Worm (Caenorhabditis elegans) whole organism, L1 larva: ENCODE results near the gene srx-105.

ENCODE experiments used
- C34B4.2 ChIP-seq: sonication (generic microtip); optimal IDR thresholded peaks from 2 replicates; lab custom pipeline; 2017; ENCODE audit warnings: mild to moderate bottlenecking, missing genetic modification characterization, missing compliant biosample characterization
- F16B12.6 ChIP-seq: fragments of 150-350 bp; optimal IDR thresholded peaks from 2 replicates; lab custom pipeline; 2014; ENCODE audit warnings: missing biosample characterization, missing genetic modification characterization
- Y116A8C.19 ChIP-seq: sonication (generic microtip); optimal IDR thresholded peaks from 2 replicates; lab custom pipeline; 2016; ENCODE audit warnings: missing compliant biosample characterization, missing genetic modification characterization, borderline replicate concordance
- aha-1 ChIP-seq: fragments of 150-350 bp; optimal IDR thresholded peaks from 2 replicates; lab custom pipeline; 2014; ENCODE audit warnings: missing biosample characterization, missing genetic modification characterization
- aly-2 ChIP-seq: fragments of 150-350 bp; optimal IDR thresholded peaks from 2 replicates; lab custom pipeline; 2014; ENCODE audit warnings: missing biosample characterization, missing genetic modification characterization
- ces-1 ChIP-seq: fragments of 150-350 bp; optimal IDR thresholded peaks from 2 replicates; lab custom pipeline; 2014; ENCODE audit warnings: missing biosample characterization, missing genetic modification reagents, missing genetic modification characterization
- dpl-1 ChIP-seq, 3 experiments: fragments of 150-350 bp in 2 of 3; sonication (generic microtip) in 1 of 3; optimal IDR thresholded peaks; 2 replicates each; lab custom pipeline; 2014 to 2017; ENCODE audit warnings: missing biosample characterization in 3 of 3, missing genetic modification characterization in 3 of 3, missing genetic modification reagents in 3 of 3
- efl-1 ChIP-seq, 4 experiments: fragments of 150-350 bp; optimal IDR thresholded peaks in 3 of 4; peaks in 1 of 4; 1 replicate in 1 of 4; 2 replicates in 3 of 4; lab custom pipeline; 2014; ENCODE audit warnings: missing biosample characterization in 2 of 4, missing genetic modification characterization in 2 of 4, missing genetic modification reagents in 2 of 4
- efl-3 ChIP-seq: fragments of 200-800 bp; sonication (Bioruptor generic); optimal IDR thresholded peaks from 2 replicates; lab custom pipeline; 2018; ENCODE audit warnings: mild to moderate bottlenecking, missing genetic modification characterization, missing compliant biosample characterization
- egl-27 ChIP-seq, 2 experiments: fragments of 150-350 bp in 1 of 2; sonication (generic microtip); optimal IDR thresholded peaks; 3 replicates each; lab custom pipeline; 2017 to 2018; ENCODE audit warnings: missing biosample characterization in 2 of 2, missing genetic modification characterization in 2 of 2, missing genetic modification reagents in 2 of 2
- elt-2 ChIP-seq: sonication (generic microtip); optimal IDR thresholded peaks from 2 replicates; lab custom pipeline; 2016; ENCODE audit warnings: missing genetic modification characterization, mild to moderate bottlenecking, inconsistent platforms, missing compliant biosample characterization, missing genetic modification reagents
- elt-3 ChIP-seq, 6 experiments: fragments of 150-350 bp in 1 of 6; sonication (generic microtip); optimal IDR thresholded peaks; 2 replicates each; lab custom pipeline; 2017 to 2018; ENCODE audit warnings: missing biosample characterization in 6 of 6, missing genetic modification characterization in 6 of 6, inconsistent platforms in 1 of 6
- ets-5 ChIP-seq: fragments of 200-800 bp; sonication (Bioruptor generic); IDR thresholded peaks from 2 replicates; pipeline ENCODE4 v1.3.6; 2022; ENCODE audit warnings: missing genetic modification characterization, missing compliant biosample characterization
- fkh-4 ChIP-seq: sonication (generic microtip); optimal IDR thresholded peaks from 2 replicates; lab custom pipeline; 2016; ENCODE audit warnings: missing compliant biosample characterization, missing genetic modification characterization, borderline replicate concordance
- fos-1 ChIP-seq: fragments of 150-350 bp; optimal IDR thresholded peaks from 2 replicates; lab custom pipeline; 2014; ENCODE audit warnings: missing biosample characterization, missing genetic modification characterization
- hlh-17 ChIP-seq: fragments of 200-800 bp; sonication (Bioruptor generic); optimal IDR thresholded peaks from 2 replicates; lab custom pipeline; 2018; ENCODE audit warnings: missing genetic modification characterization, mild to moderate bottlenecking, missing compliant biosample characterization, moderate library complexity, borderline replicate concordance
- hlh-4 ChIP-seq: sonication (generic microtip); optimal IDR thresholded peaks from 2 replicates; lab custom pipeline; 2016; ENCODE audit warnings: mild to moderate bottlenecking, missing genetic modification characterization, missing compliant biosample characterization
- hpl-2 ChIP-seq: fragments of 150-350 bp; optimal IDR thresholded peaks from 2 replicates; lab custom pipeline; 2014; ENCODE audit warnings: missing biosample characterization, missing genetic modification reagents, missing genetic modification characterization
- isw-1 ChIP-seq: fragments of 200-800 bp; sonication (Bioruptor generic); IDR thresholded peaks from 2 replicates; pipeline ENCODE4 v1.3.6; 2022; ENCODE audit warnings: missing genetic modification characterization, missing compliant biosample characterization
- lin-14 ChIP-seq: fragments of 200-800 bp; sonication (Bioruptor generic); optimal IDR thresholded peaks from 2 replicates; lab custom pipeline; 2018; ENCODE audit warnings: mild to moderate bottlenecking, missing genetic modification characterization, moderate library complexity, missing compliant biosample characterization
- lin-35 ChIP-seq, 2 experiments: fragments of 150-350 bp; optimal IDR thresholded peaks; 2 replicates each; lab custom pipeline; 2014; ENCODE audit warnings: missing biosample characterization in 2 of 2, missing genetic modification characterization in 2 of 2, missing genetic modification reagents in 2 of 2
- mab-9 ChIP-seq: fragments of 200-800 bp; sonication (Bioruptor generic); IDR thresholded peaks from 2 replicates; pipeline ENCODE4 v1.3.6; 2022; ENCODE audit warnings: missing genetic modification reagents, missing genetic modification characterization, missing compliant biosample characterization
- mdl-1 ChIP-seq, 2 experiments: fragments of 150-350 bp; optimal IDR thresholded peaks; 2 replicates each; lab custom pipeline; 2014 to 2017; ENCODE audit warnings: missing biosample characterization in 2 of 2, missing genetic modification characterization in 2 of 2, inconsistent platforms in 1 of 2
- mef-2 ChIP-seq: fragments of 150-350 bp; optimal IDR thresholded peaks from 2 replicates; lab custom pipeline; 2014; ENCODE audit warnings: missing biosample characterization, missing genetic modification characterization
- nhr-11 ChIP-seq: fragments of 150-350 bp; optimal IDR thresholded peaks from 2 replicates; lab custom pipeline; 2014; ENCODE audit warnings: missing biosample characterization, missing genetic modification characterization
- nhr-19 ChIP-seq: fragments of 200-800 bp; sonication (Bioruptor generic); conservative IDR thresholded peaks from 2 replicates; pipeline ENCODE4 v1.3.6; 2022; ENCODE audit warnings: missing genetic modification characterization, missing compliant biosample characterization
- nhr-20 ChIP-seq: sonication (generic microtip); optimal IDR thresholded peaks from 2 replicates; lab custom pipeline; 2016; ENCODE audit warnings: mild to moderate bottlenecking, missing genetic modification characterization, missing compliant biosample characterization
- nhr-237 ChIP-seq: fragments of 150-350 bp; optimal IDR thresholded peaks from 2 replicates; lab custom pipeline; 2014; ENCODE audit warnings: missing biosample characterization, missing genetic modification characterization
- nhr-85 ChIP-seq: sonication (generic microtip); peaks from one replicate; lab custom pipeline; 2016; ENCODE audit warnings: missing genetic modification characterization, inconsistent platforms, missing compliant biosample characterization
- nhr-90 ChIP-seq: sonication (generic microtip); optimal IDR thresholded peaks from 2 replicates; lab custom pipeline; 2016; ENCODE audit warnings: mild to moderate bottlenecking, missing genetic modification characterization, missing compliant biosample characterization; ENCODE audit not compliant: poor library complexity
- pax-3 ChIP-seq: fragments of 200-800 bp; sonication (Bioruptor generic); optimal IDR thresholded peaks from 2 replicates; lab custom pipeline; 2018; ENCODE audit warnings: mild to moderate bottlenecking, missing genetic modification characterization, moderate library complexity, missing compliant biosample characterization
- pqm-1 ChIP-seq: sonication (generic microtip); optimal IDR thresholded peaks from 3 replicates; lab custom pipeline; 2017; ENCODE audit warnings: missing biosample characterization, missing genetic modification characterization
- snpc-4 ChIP-seq: fragments of 150-350 bp; optimal IDR thresholded peaks from 2 replicates; lab custom pipeline; 2014; ENCODE audit warnings: missing biosample characterization, missing genetic modification characterization
- sox-4 ChIP-seq: sonication (generic microtip); optimal IDR thresholded peaks from 2 replicates; lab custom pipeline; 2016; ENCODE audit warnings: missing genetic modification characterization, missing compliant biosample characterization
- sup-37 ChIP-seq: fragments of 200-800 bp; sonication (Bioruptor generic); optimal IDR thresholded peaks from 2 replicates; lab custom pipeline; 2018; ENCODE audit warnings: mild to moderate bottlenecking, missing genetic modification characterization, missing compliant biosample characterization
- unc-130 ChIP-seq: fragments of 150-350 bp; optimal IDR thresholded peaks from 2 replicates; lab custom pipeline; 2017; ENCODE audit warnings: missing biosample characterization, missing genetic modification characterization, inconsistent platforms
- xbp-1 ChIP-seq: sonication (generic microtip); optimal IDR thresholded peaks from 2 replicates; lab custom pipeline; 2016; ENCODE audit warnings: missing genetic modification characterization, missing compliant biosample characterization
- zip-4 ChIP-seq: fragments of 200-800 bp; sonication (Bioruptor generic); optimal IDR thresholded peaks from 2 replicates; lab custom pipeline; 2018; ENCODE audit warnings: mild to moderate bottlenecking, missing genetic modification characterization, moderate library complexity, missing compliant biosample characterization

The srx-105 gene

ce11 chrII:3701305-3701704 is at the start of gene srx-105:
Gene srx-105 (minus strand): TSS chrII:3701405.
- TF ChIP-seq xbp-1 (tag; lab: Kevin White, UChicago): no peak
- no peak for TF ChIP-seq nhr-85
- TF ChIP-seq nhr-237 (tag; lab: Kevin White, UChicago): no peak
- no peak for TF ChIP-seq unc-130 (tag; lab: Kevin White, UChicago)
- no peak for TF ChIP-seq sox-4 (tag; lab: Kevin White, UChicago)
- TF ChIP-seq nhr-20 (tag; lab: Kevin White, UChicago): no peak
- no peak for TF ChIP-seq snpc-4
- TF ChIP-seq efl-3: no peak
- no peak for TF ChIP-seq nhr-19 (GFP tag; lab: Robert Waterston, UW)
- TF ChIP-seq nhr-90 (tag; lab: Kevin White, UChicago): no peak
- TF ChIP-seq C34B4.2 (tag; lab: Kevin White, UChicago): no peak
- no peak for TF ChIP-seq F16B12.6
- no peak for TF ChIP-seq mef-2
- no peak for TF ChIP-seq ets-5 (GFP tag; lab: Robert Waterston, UW)
- TF ChIP-seq aly-2 (tag; lab: Kevin White, UChicago): no peak
- no peak for TF ChIP-seq Y116A8C.19
- TF ChIP-seq, all 84 proteins: peak for 0

- TF ChIP-seq hlh-17 (GFP tag; lab: Kevin White, UChicago) (no peak), nhr-11 (tag; lab: Kevin White, UChicago) (no peak), pqm-1 (tag; lab: Kevin White, UChicago) (no peak), sox-4 (tag; lab: Kevin White, UChicago) (no peak), ces-1 (GFP tag; lab: Kevin White, UChicago) (no peak), nhr-20 (tag; lab: Kevin White, UChicago) (no peak), sup-37 (GFP tag; lab: Kevin White, UChicago) (no peak)
Measured at ce11 chrII:3750685-3751084, 49.5 kb upstream of the srx-105 start, which contains the start of gene fbxb-91. Gene fbxb-91 (minus strand): TSS chrII:3750785.

ce11 chrII:3748719-3749118 is 47.5 kb upstream of the srx-105 start, which contains the start of gene fbxb-90:
Gene fbxb-90 (minus strand): TSS chrII:3748819.
- TF ChIP-seq nhr-85: no peak
- no peak for TF ChIP-seq zip-4 (GFP tag; lab: Kevin White, UChicago)

DNA sequence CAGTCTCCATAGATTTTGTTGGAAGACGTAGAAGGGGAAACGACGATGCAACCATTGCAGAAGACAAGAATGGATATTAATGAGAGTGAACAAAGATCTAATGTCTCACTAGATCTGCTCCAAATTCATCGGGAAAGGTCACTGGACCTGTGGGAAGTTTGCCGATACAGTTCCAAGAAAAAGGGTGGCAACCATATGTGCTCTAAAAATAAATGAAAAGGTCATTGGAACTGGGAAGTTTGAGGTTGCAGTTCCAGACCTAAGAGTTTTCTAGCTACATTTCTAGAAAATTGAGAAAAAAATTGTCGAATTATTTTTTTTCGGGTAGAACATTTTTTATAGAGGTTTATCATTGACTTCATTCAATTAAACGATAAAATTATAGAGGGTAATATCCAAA is 46.2 kb upstream of the srx-105 start, which contains the start of gene fbxb-92:
Gene fbxb-92 (minus strand): TSS at position 101 of the 400 bp plus-strand sequence.
- TF ChIP-seq hlh-17 (GFP tag; lab: Kevin White, UChicago) (no peak), isw-1 (GFP tag; lab: Robert Waterston, UW) (no peak), nhr-85 (no peak), hlh-4 (tag; lab: Kevin White, UChicago) (no peak), hpl-2 (GFP tag; lab: Kevin White, UChicago) (no peak), fkh-4 (no peak), dpl-1 (GFP tag; optimal IDR thresholded peaks at IDR 0.05; lab: Kevin White, UChicago) (no peak), elt-3 (tag; optimal IDR thresholded peaks at IDR 0.05; lab: Kevin White, UChicago) (no peak), F16B12.6 (no peak), pax-3 (tag; lab: Kevin White, UChicago) (no peak), mab-9 (GFP tag; lab: Robert Waterston, UW) (no peak), zip-4 (GFP tag; lab: Kevin White, UChicago) (no peak), aha-1 (tag; lab: Kevin White, UChicago) (no peak)

- TF ChIP-seq efl-1 (optimal IDR thresholded peaks at IDR 0.05; lab: Kevin White, UChicago) (no peak), efl-1 (GFP tag; optimal IDR thresholded peaks at IDR 0.05 in 1 of 2; lab: Kevin White, UChicago) (peak in 1 of 2 experiments; percentile 4), lin-14 (GFP tag; lab: Kevin White, UChicago) (peak; percentile 75), egl-27 (tag; optimal IDR thresholded peaks at IDR 0.05; lab: Kevin White, UChicago) (no peak), nhr-20 (tag; lab: Kevin White, UChicago) (peak; percentile 85), lin-35 (GFP tag; optimal IDR thresholded peaks at IDR 0.05; lab: Kevin White, UChicago) (peak in 1 of 2 experiments; percentile 39), fos-1 (tag; lab: Kevin White, UChicago) (no peak), mdl-1 (tag; optimal IDR thresholded peaks at IDR 0.05; lab: Kevin White, UChicago) (peak in 1 of 2 experiments; percentile 22), elt-2 (tag; lab: Kevin White, UChicago) (peak; percentile 20)
- TF ChIP-seq, all 84 proteins: peak for 6
Measured at ce11 chrII:3743684-3744200, 42.5 kb upstream of the srx-105 start, which contains the start of gene nta-1. Gene nta-1 (minus strand): TSS chrII:3743814.
